Fruit fly (Drosophila melanogaster): ENCODE data around the gene NaPi-III.

The NaPi-III gene

dm6 chr3L:11173049-11173564, 50.0 kb downstream of the NaPi-III start, which contains the start of gene CG14142:
Gene CG14142, plus strand, starts transcription at chr3L:11173514.
- TF ChIP-seq noc (tag; optimal IDR thresholded peaks at IDR 0.05), result no peak

dm6 chr3L:11182994-11183393, 59.8 kb downstream of the NaPi-III start:
- TF ChIP-seq noc (tag; optimal IDR thresholded peaks at IDR 0.05), result no peak

- no peak for TF ChIP-seq noc (tag; optimal IDR thresholded peaks at IDR 0.05)
Measured at dm6 chr3L:11183965-11184364, 60.8 kb downstream of the NaPi-III start.

Data from whole organism, larva.